Worm (Caenorhabditis elegans) whole organism, young adult: Measurements from ENCODE around the gene madf-4.
"Not testable (repeated sequence)": the region's sequence is repeated elsewhere in the genome, so short reads cannot be mapped to it uniquely, and the experiment has no call there.

ENCODE experiments used
- B0261.1 ChIP-seq: sonication (generic microtip); optimal IDR thresholded peaks from 2 replicates; lab custom pipeline; 2016; ENCODE audit warnings: mild to moderate bottlenecking, missing genetic modification characterization, moderate library complexity, missing compliant biosample characterization
- D2030.7 ChIP-seq: fragments of 200-800 bp; sonication (Bioruptor generic); IDR thresholded peaks from 2 replicates; pipeline ENCODE4 v1.3.6; 2022; ENCODE audit warnings: missing genetic modification reagents, missing genetic modification characterization, missing compliant biosample characterization
- F10E7.11 ChIP-seq: sonication (generic microtip); optimal IDR thresholded peaks from 2 replicates; lab custom pipeline; 2017; ENCODE audit warnings: mild to moderate bottlenecking, missing genetic modification characterization, moderate library complexity, missing compliant biosample characterization
- F23B12.7 ChIP-seq: sonication (generic microtip); optimal IDR thresholded peaks from 2 replicates; lab custom pipeline; 2017; ENCODE audit warnings: missing genetic modification characterization, mild to moderate bottlenecking, missing compliant biosample characterization, antibody characterized with exemption, moderate library complexity; ENCODE audit not compliant: insufficient read depth
- F49E8.2 ChIP-seq: sonication (generic microtip); optimal IDR thresholded peaks from 3 replicates; lab custom pipeline; 2017; ENCODE audit warnings: missing genetic modification characterization, mild to moderate bottlenecking, missing compliant biosample characterization, antibody characterized with exemption, moderate library complexity; ENCODE audit not compliant: insufficient read depth
- K12H6.12 ChIP-seq: fragments of 200-800 bp; sonication (Bioruptor generic); optimal IDR thresholded peaks from 2 replicates; lab custom pipeline; 2018; ENCODE audit warnings: mild to moderate bottlenecking, missing genetic modification characterization, missing compliant biosample characterization
- T07F8.4 ChIP-seq: sonication (generic microtip); optimal IDR thresholded peaks from 2 replicates; lab custom pipeline; 2016; ENCODE audit warnings: mild to moderate bottlenecking, missing genetic modification characterization, moderate library complexity, missing compliant biosample characterization
- Y67H2A.10 ChIP-seq: fragments of 200-800 bp; sonication (Bioruptor generic); conservative IDR thresholded peaks from 2 replicates; pipeline ENCODE4 v1.3.6; 2022; ENCODE audit warnings: missing genetic modification reagents, missing genetic modification characterization, missing compliant biosample characterization
- ZK185.1 ChIP-seq: sonication (generic microtip); optimal IDR thresholded peaks from 2 replicates; lab custom pipeline; 2016; ENCODE audit warnings: mild to moderate bottlenecking, missing genetic modification characterization, missing compliant biosample characterization; ENCODE audit not compliant: poor library complexity, severe bottlenecking
- ama-1 ChIP-seq, 3 experiments: fragments of 150-350 bp in 1 of 3; sonication (generic microtip) in 2 of 3; optimal IDR thresholded peaks; 2 replicates each; lab custom pipeline; 2014 to 2018; ENCODE audit warnings: missing biosample characterization in 2 of 3, missing genetic modification characterization in 2 of 3, missing genetic modification reagents in 2 of 3
- aptf-2 ChIP-seq: fragments of 200-800 bp; sonication (Bioruptor generic); conservative IDR thresholded peaks from 2 replicates; pipeline ENCODE4 v1.3.6; 2022; ENCODE audit warnings: missing genetic modification reagents, missing genetic modification characterization, missing compliant biosample characterization
- atf-7 ChIP-seq: sonication (generic microtip); optimal IDR thresholded peaks from 2 replicates; lab custom pipeline; 2017; ENCODE audit warnings: mild to moderate bottlenecking, missing genetic modification characterization, missing compliant biosample characterization
- ccch-3 ChIP-seq: fragments of 200-800 bp; sonication (Bioruptor generic); optimal IDR thresholded peaks from 2 replicates; lab custom pipeline; 2018; ENCODE audit warnings: mild to moderate bottlenecking, missing genetic modification characterization, missing compliant biosample characterization
- ceh-100 ChIP-seq: fragments of 200-800 bp; sonication (Bioruptor generic); IDR thresholded peaks from 2 replicates; pipeline ENCODE4 v1.3.6; 2022; ENCODE audit warnings: missing genetic modification reagents, missing genetic modification characterization, missing compliant biosample characterization
- ceh-40 ChIP-seq: fragments of 200-800 bp; sonication (Bioruptor generic); IDR thresholded peaks from 2 replicates; pipeline ENCODE4 v1.3.6; 2022; ENCODE audit warnings: missing genetic modification characterization, missing compliant biosample characterization
- die-1 ChIP-seq: sonication (generic microtip); optimal IDR thresholded peaks from 2 replicates; lab custom pipeline; 2016; ENCODE audit warnings: missing genotype, mild to moderate bottlenecking, missing genetic modification characterization, missing compliant biosample characterization
- efl-1 ChIP-seq: fragments of 150-350 bp; optimal IDR thresholded peaks from 2 replicates; lab custom pipeline; 2014; ENCODE audit warnings: missing biosample characterization, missing genetic modification reagents, missing genetic modification characterization
- egl-44 ChIP-seq: fragments of 200-800 bp; sonication (Bioruptor generic); IDR thresholded peaks from 2 replicates; pipeline ENCODE4 v1.3.6; 2022; ENCODE audit warnings: missing genetic modification reagents, missing genetic modification characterization, missing compliant biosample characterization
- ets-4 ChIP-seq: fragments of 200-800 bp; sonication (Bioruptor generic); optimal IDR thresholded peaks from 2 replicates; lab custom pipeline; 2018; ENCODE audit warnings: mild to moderate bottlenecking, missing genetic modification characterization, missing compliant biosample characterization
- hmg-1.2 ChIP-seq: fragments of 200-800 bp; sonication (Bioruptor generic); IDR thresholded peaks from 2 replicates; pipeline ENCODE4 v1.3.6; 2022; ENCODE audit warnings: missing genetic modification reagents, missing genetic modification characterization, missing compliant biosample characterization
- let-607 ChIP-seq, 2 experiments: fragments of 200-800 bp in 1 of 2; sonication (Bioruptor generic) in 1 of 2; sonication (generic microtip) in 1 of 2; optimal IDR thresholded peaks; 2 replicates each; lab custom pipeline; 2016 to 2018; ENCODE audit warnings: mild to moderate bottlenecking in 2 of 2, missing compliant biosample characterization in 2 of 2, missing genetic modification characterization in 2 of 2, moderate library complexity in 2 of 2, missing genotype in 1 of 2
- lsl-1 ChIP-seq: fragments of 200-800 bp; sonication (Bioruptor generic); optimal IDR thresholded peaks from 2 replicates; lab custom pipeline; 2018; ENCODE audit warnings: mild to moderate bottlenecking, missing genetic modification characterization, moderate library complexity, missing compliant biosample characterization
- madf-3 ChIP-seq: fragments of 200-800 bp; sonication (Bioruptor generic); IDR thresholded peaks from 2 replicates; pipeline ENCODE4 v1.3.6; 2022; ENCODE audit warnings: missing genetic modification reagents, missing genetic modification characterization, missing compliant biosample characterization
- madf-8 ChIP-seq: fragments of 200-800 bp; sonication (Bioruptor generic); conservative IDR thresholded peaks from 2 replicates; pipeline ENCODE4 v1.3.6; 2022; ENCODE audit warnings: missing genetic modification reagents, missing genetic modification characterization, missing compliant biosample characterization
- mcd-1 ChIP-seq: fragments of 200-800 bp; sonication (Bioruptor generic); IDR thresholded peaks from 2 replicates; pipeline ENCODE4 v1.3.6; 2022; ENCODE audit warnings: missing genetic modification reagents, missing genetic modification characterization, missing compliant biosample characterization
- nfya-1 ChIP-seq: sonication (generic microtip); optimal IDR thresholded peaks from 2 replicates; lab custom pipeline; 2017; ENCODE audit warnings: antibody characterized with exemption, missing compliant biosample characterization, missing genetic modification characterization, borderline replicate concordance; ENCODE audit not compliant: insufficient read depth
- nhr-80 ChIP-seq: sonication (generic microtip); optimal IDR thresholded peaks from 2 replicates; lab custom pipeline; 2016; ENCODE audit warnings: missing genetic modification characterization, missing compliant biosample characterization
- pbrm-1 ChIP-seq: fragments of 200-800 bp; sonication (Bioruptor generic); IDR thresholded peaks from 2 replicates; pipeline ENCODE4 v1.3.6; 2022; ENCODE audit warnings: missing genetic modification reagents, missing genetic modification characterization, missing compliant biosample characterization
- rcor-1 ChIP-seq: fragments of 200-800 bp; sonication (Bioruptor generic); IDR thresholded peaks from 2 replicates; pipeline ENCODE4 v1.3.6; 2022; ENCODE audit warnings: missing genetic modification reagents, missing genetic modification characterization, missing compliant biosample characterization
- snpc-1.1 ChIP-seq: sonication (generic microtip); optimal IDR thresholded peaks from 2 replicates; lab custom pipeline; 2017; ENCODE audit warnings: missing genetic modification characterization, mild to moderate bottlenecking, missing compliant biosample characterization, antibody characterized with exemption, moderate library complexity, missing genotype, missing genetic modification reagents; ENCODE audit not compliant: insufficient read depth
- snpc-3.4 ChIP-seq: sonication (generic microtip); optimal IDR thresholded peaks from 2 replicates; lab custom pipeline; 2017; ENCODE audit warnings: missing genetic modification characterization, mild to moderate bottlenecking, missing compliant biosample characterization, antibody characterized with exemption, moderate library complexity, missing genotype, missing genetic modification reagents
- snpc-4 ChIP-seq, 5 experiments: fragments of 150-350 bp in 1 of 5; sonication (generic microtip) in 4 of 5; optimal IDR thresholded peaks; 2 replicates each; lab custom pipeline; 2014 to 2018; ENCODE audit warnings: missing genetic modification characterization in 5 of 5, missing biosample characterization in 3 of 5, antibody characterized with exemption in 2 of 5, mild to moderate bottlenecking in 2 of 5, missing compliant biosample characterization in 2 of 5, missing genotype in 2 of 5, moderate library complexity in 2 of 5, missing genetic modification reagents in 1 of 5
- somi-1 ChIP-seq: fragments of 200-800 bp; sonication (Bioruptor generic); optimal IDR thresholded peaks from 2 replicates; lab custom pipeline; 2018; ENCODE audit warnings: mild to moderate bottlenecking, missing genetic modification characterization, missing compliant biosample characterization
- tbx-9 ChIP-seq: sonication (generic microtip); optimal IDR thresholded peaks from 2 replicates; lab custom pipeline; 2016; ENCODE audit warnings: borderline replicate concordance, missing genetic modification characterization, inconsistent platforms, missing compliant biosample characterization
- tlf-1 ChIP-seq: fragments of 200-800 bp; sonication (Bioruptor generic); optimal IDR thresholded peaks from 2 replicates; lab custom pipeline; 2018; ENCODE audit warnings: mild to moderate bottlenecking, missing genetic modification characterization, missing compliant biosample characterization
- unc-62 ChIP-seq: fragments of 150-350 bp; optimal IDR thresholded peaks from 2 replicates; lab custom pipeline; 2014; ENCODE audit warnings: missing biosample characterization, missing genetic modification reagents, missing genetic modification characterization
- zfh-2 ChIP-seq: fragments of 200-800 bp; sonication (Bioruptor generic); conservative IDR thresholded peaks from 2 replicates; pipeline ENCODE4 v1.3.6; 2022; ENCODE audit warnings: missing genetic modification reagents, missing genetic modification characterization, missing compliant biosample characterization
- ztf-25 ChIP-seq: fragments of 200-800 bp; sonication (Bioruptor generic); IDR thresholded peaks from 2 replicates; pipeline ENCODE4 v1.3.6; 2022; ENCODE audit warnings: missing genetic modification reagents, missing genetic modification characterization, missing compliant biosample characterization

madf-4 gene

DNA sequence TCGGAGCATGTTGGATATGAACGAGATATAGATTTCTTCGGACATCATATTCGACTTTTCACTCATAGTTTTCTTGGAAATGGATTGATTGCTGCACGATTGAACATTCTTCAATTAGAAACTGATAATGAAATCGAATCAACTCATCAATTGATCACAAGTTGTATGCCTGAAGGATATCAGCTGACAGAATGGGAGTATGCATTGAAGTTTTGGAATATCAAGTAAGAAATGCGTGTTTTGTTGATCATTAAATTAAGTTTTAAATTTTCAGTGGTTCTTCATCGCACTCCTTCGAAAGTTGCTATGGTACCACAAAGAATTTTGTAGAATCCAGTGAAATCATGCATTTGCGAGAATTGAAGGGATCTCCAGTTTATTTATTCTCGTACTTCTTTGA is 44.1 kb upstream of the madf-4 start (continued):
- no peak for TF ChIP-seq F10E7.11 (tag; lab: Kevin White, UChicago)
- no peak for TF ChIP-seq ccch-3 (GFP tag; lab: Kevin White, UChicago)
- no peak for TF ChIP-seq snpc-3.4 (tag; lab: Kevin White, UChicago)
- TF ChIP-seq ztf-25 (GFP tag; lab: Robert Waterston, UW), result no peak
- no peak for TF ChIP-seq pbrm-1 (GFP tag; lab: Robert Waterston, UW)
- TF ChIP-seq, all 124 proteins: peak for 0

DNA sequence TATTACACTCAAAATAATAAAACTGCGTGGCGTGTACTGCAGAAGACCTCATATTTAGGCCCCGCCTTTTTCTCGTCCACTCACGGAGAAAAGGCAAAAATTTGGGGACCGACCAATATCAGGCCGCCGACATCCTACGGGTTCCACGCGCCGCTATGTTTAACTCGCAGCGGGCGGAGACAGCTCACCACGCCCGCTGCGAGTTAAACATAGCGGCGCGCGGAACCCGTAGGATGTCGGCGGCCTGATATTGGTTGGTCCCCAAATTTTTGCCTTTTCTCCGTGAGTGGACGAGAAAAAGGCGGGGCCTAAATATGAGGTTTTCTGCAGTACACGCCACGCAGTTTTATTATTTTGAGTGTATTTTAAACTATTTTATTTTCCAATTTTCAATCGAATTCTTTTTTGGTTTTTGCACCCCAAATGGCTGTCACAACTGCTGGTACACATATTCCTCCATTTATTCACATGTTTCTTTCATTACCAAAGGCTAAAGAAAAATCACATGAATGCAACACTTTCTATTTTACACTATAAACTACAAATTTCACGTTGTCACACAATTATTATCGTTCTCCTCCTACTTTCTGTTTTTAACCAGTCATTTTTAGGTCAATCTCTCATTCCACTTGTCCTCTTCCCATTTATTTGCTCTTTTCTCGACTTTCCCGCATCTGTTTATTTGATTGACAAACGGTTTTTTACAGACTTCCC is 41.9 kb upstream of the madf-4 start, which contains the start of gene uda-1:
Gene uda-1 (plus strand): TSS at position 708 of the 714 bp plus-strand sequence.
- TF ChIP-seq rcor-1 (0 out of 2 replicates have a peak, but pooled peaks have one; percentile 34), snpc-4 (tag; optimal IDR thresholded peaks at IDR 0.05; lab: Kevin White, UChicago) (peak in 3 of 4 experiments; percentile 42 to 95 (median 92)), hmg-1.2 (peak; percentile 57), snpc-1.1 (tag; lab: Kevin White, UChicago) (peak; percentile 76)
- TF ChIP-seq snpc-4 (GFP tag; optimal IDR thresholded peaks at IDR 0.05; lab: Kevin White, UChicago), result not testable (repeated sequence)
- TF ChIP-seq, all 124 proteins: peak for 4; not testable (repeated sequence) for 120

- TF ChIP-seq somi-1 (GFP tag; lab: Kevin White, UChicago), result no peak
- TF ChIP-seq K12H6.12 (tag; lab: Kevin White, UChicago), result peak; percentile 2
- TF ChIP-seq ccch-3 (GFP tag; lab: Kevin White, UChicago), result no peak
- TF ChIP-seq nhr-80 (tag; lab: Kevin White, UChicago), result peak; percentile 81
- TF ChIP-seq nfya-1 (tag; lab: Kevin White, UChicago), result no peak
- peak; percentile 42 for TF ChIP-seq lsl-1 (GFP tag; lab: Kevin White, UChicago)
- no peak for TF ChIP-seq ets-4 (GFP tag; lab: Kevin White, UChicago)
- TF ChIP-seq egl-44 (GFP tag; lab: Robert Waterston, UW), result no peak
- peak; percentile 24 to 33 for TF ChIP-seq let-607 (tag; optimal IDR thresholded peaks at IDR 0.05; lab: Kevin White, UChicago)
- TF ChIP-seq die-1 (tag; lab: Kevin White, UChicago), result no peak
- TF ChIP-seq atf-7 (tag; lab: Kevin White, UChicago), result peak; percentile 7
- peak; percentile 73 for TF ChIP-seq snpc-3.4 (tag; lab: Kevin White, UChicago)
- TF ChIP-seq efl-1 (GFP tag; lab: Kevin White, UChicago), result peak; percentile 47
- peak; percentile 43 for TF ChIP-seq snpc-1.1 (tag; lab: Kevin White, UChicago)
- TF ChIP-seq tlf-1, result no peak
- TF ChIP-seq F23B12.7 (tag; lab: Kevin White, UChicago), result peak; percentile 12
- no peak for TF ChIP-seq B0261.1 (tag; lab: Kevin White, UChicago)
- TF ChIP-seq F49E8.2 (tag; lab: Kevin White, UChicago), result peak; percentile 21
- TF ChIP-seq ceh-100 (GFP tag; lab: Robert Waterston, UW), result no peak
- no peak for TF ChIP-seq madf-3
- peak; percentile 63 for TF ChIP-seq unc-62 (GFP tag; lab: Kevin White, UChicago)
- no peak for TF ChIP-seq Y67H2A.10 (GFP tag; lab: Robert Waterston, UW)
- no peak for TF ChIP-seq ama-1 (optimal IDR thresholded peaks at IDR 0.05; lab: Kevin White, UChicago)
- no peak for TF ChIP-seq ama-1 (GFP tag; optimal IDR thresholded peaks at IDR 0.05; lab: Kevin White, UChicago)
- 0 out of 2 replicates have a peak, but pooled peaks have one; percentile 39 for TF ChIP-seq aptf-2 (GFP tag; lab: Robert Waterston, UW)
- TF ChIP-seq ZK185.1 (tag; lab: Kevin White, UChicago), result peak; percentile 44
- no peak for TF ChIP-seq tbx-9
- TF ChIP-seq madf-8 (GFP tag; lab: Robert Waterston, UW), result peak; percentile 32
- TF ChIP-seq ceh-40 (GFP tag; lab: Robert Waterston, UW), result no peak
- peak; percentile 56; the same call in 1 of the 2 replicates for TF ChIP-seq D2030.7 (GFP tag; lab: Robert Waterston, UW)
- TF ChIP-seq T07F8.4 (tag; lab: Kevin White, UChicago), result no peak
- TF ChIP-seq mcd-1 (GFP tag; lab: Robert Waterston, UW), result peak; percentile 83
- TF ChIP-seq hmg-1.2, result peak; percentile 72
- TF ChIP-seq snpc-4 (GFP tag; optimal IDR thresholded peaks at IDR 0.05; lab: Kevin White, UChicago), result no peak
- TF ChIP-seq snpc-4 (tag; optimal IDR thresholded peaks at IDR 0.05; lab: Kevin White, UChicago), result peak in 1 of 4 experiments; percentile 7
- TF ChIP-seq zfh-2 (GFP tag; lab: Robert Waterston, UW), result no peak
- TF ChIP-seq, all 124 proteins: peak for 18
Measured at ce11 chrV:10003315-10003969, 41.1 kb upstream of the madf-4 start.
